Worm (Caenorhabditis elegans) whole organism, L1 larva: Measurements from ENCODE around the gene Y22D7AL.11.

Experiments
- C04F5.9 ChIP-seq: sonication (generic microtip); optimal IDR thresholded peaks from 2 replicates; lab custom pipeline; 2016; ENCODE audit warnings: missing genetic modification characterization, missing compliant biosample characterization
- C16A3.4 ChIP-seq: fragments of 150-350 bp; optimal IDR thresholded peaks from 2 replicates; lab custom pipeline; 2014; ENCODE audit warnings: missing biosample characterization, missing genetic modification characterization
- C34B4.2 ChIP-seq: sonication (generic microtip); optimal IDR thresholded peaks from 2 replicates; lab custom pipeline; 2017; ENCODE audit warnings: mild to moderate bottlenecking, missing genetic modification characterization, missing compliant biosample characterization
- F16B12.6 ChIP-seq: fragments of 150-350 bp; optimal IDR thresholded peaks from 2 replicates; lab custom pipeline; 2014; ENCODE audit warnings: missing biosample characterization, missing genetic modification characterization
- Y116A8C.19 ChIP-seq: sonication (generic microtip); optimal IDR thresholded peaks from 2 replicates; lab custom pipeline; 2016; ENCODE audit warnings: missing compliant biosample characterization, missing genetic modification characterization, borderline replicate concordance
- aha-1 ChIP-seq: fragments of 150-350 bp; optimal IDR thresholded peaks from 2 replicates; lab custom pipeline; 2014; ENCODE audit warnings: missing biosample characterization, missing genetic modification characterization
- ama-1 ChIP-seq: fragments of 150-350 bp; optimal IDR thresholded peaks from 2 replicates; lab custom pipeline; 2014
- ceh-63 ChIP-seq: fragments of 200-800 bp; sonication (Bioruptor generic); optimal IDR thresholded peaks from 2 replicates; lab custom pipeline; 2018; ENCODE audit warnings: mild to moderate bottlenecking, missing genetic modification characterization, missing compliant biosample characterization
- ceh-8 ChIP-seq: fragments of 200-800 bp; sonication (Bioruptor generic); optimal IDR thresholded peaks from 2 replicates; lab custom pipeline; 2018; ENCODE audit warnings: mild to moderate bottlenecking, missing genetic modification characterization, moderate library complexity, missing compliant biosample characterization
- ceh-82 ChIP-seq, 3 experiments: fragments of 150-350 bp in 1 of 3; sonication (generic microtip) in 2 of 3; optimal IDR thresholded peaks; 2 replicates each; lab custom pipeline; 2014 to 2017; ENCODE audit warnings: missing biosample characterization in 3 of 3, missing genetic modification characterization in 3 of 3
- ceh-88 ChIP-seq: fragments of 200-800 bp; sonication (Bioruptor generic); IDR thresholded peaks from 2 replicates; pipeline ENCODE4 v1.3.6; 2022; ENCODE audit warnings: missing genetic modification characterization, missing compliant biosample characterization
- ceh-90 ChIP-seq: sonication (generic microtip); optimal IDR thresholded peaks from 2 replicates; lab custom pipeline; 2016; ENCODE audit warnings: missing genetic modification characterization, missing compliant biosample characterization
- ces-1 ChIP-seq: fragments of 150-350 bp; optimal IDR thresholded peaks from 2 replicates; lab custom pipeline; 2014; ENCODE audit warnings: missing biosample characterization, missing genetic modification reagents, missing genetic modification characterization
- dpl-1 ChIP-seq, 3 experiments: fragments of 150-350 bp in 2 of 3; sonication (generic microtip) in 1 of 3; optimal IDR thresholded peaks; 2 replicates each; lab custom pipeline; 2014 to 2017; ENCODE audit warnings: missing biosample characterization in 3 of 3, missing genetic modification characterization in 3 of 3, missing genetic modification reagents in 3 of 3
- dsc-1 ChIP-seq: sonication (generic microtip); optimal IDR thresholded peaks from 2 replicates; lab custom pipeline; 2016; ENCODE audit warnings: mild to moderate bottlenecking, missing genetic modification characterization, missing compliant biosample characterization
- efl-3 ChIP-seq: fragments of 200-800 bp; sonication (Bioruptor generic); optimal IDR thresholded peaks from 2 replicates; lab custom pipeline; 2018; ENCODE audit warnings: mild to moderate bottlenecking, missing genetic modification characterization, missing compliant biosample characterization
- egl-13 ChIP-seq: sonication (generic microtip); optimal IDR thresholded peaks from 2 replicates; lab custom pipeline; 2016; ENCODE audit warnings: missing genotype, missing genetic modification reagents, missing genetic modification characterization, missing compliant biosample characterization
- egl-27 ChIP-seq, 2 experiments: fragments of 150-350 bp in 1 of 2; sonication (generic microtip); optimal IDR thresholded peaks; 3 replicates each; lab custom pipeline; 2017 to 2018; ENCODE audit warnings: missing biosample characterization in 2 of 2, missing genetic modification characterization in 2 of 2, missing genetic modification reagents in 2 of 2
- elt-3 ChIP-seq, 6 experiments: fragments of 150-350 bp in 1 of 6; sonication (generic microtip); optimal IDR thresholded peaks; 2 replicates each; lab custom pipeline; 2017 to 2018; ENCODE audit warnings: missing biosample characterization in 6 of 6, missing genetic modification characterization in 6 of 6, inconsistent platforms in 1 of 6
- fkh-10 ChIP-seq: sonication (generic microtip); optimal IDR thresholded peaks from 2 replicates; lab custom pipeline; 2017; ENCODE audit warnings: missing biosample characterization, missing genetic modification reagents, missing genetic modification characterization
- fkh-4 ChIP-seq: sonication (generic microtip); optimal IDR thresholded peaks from 2 replicates; lab custom pipeline; 2016; ENCODE audit warnings: missing compliant biosample characterization, missing genetic modification characterization, borderline replicate concordance
- fos-1 ChIP-seq: fragments of 150-350 bp; optimal IDR thresholded peaks from 2 replicates; lab custom pipeline; 2014; ENCODE audit warnings: missing biosample characterization, missing genetic modification characterization
- irx-1 ChIP-seq: sonication (generic microtip); optimal IDR thresholded peaks from 2 replicates; lab custom pipeline; 2016; ENCODE audit warnings: missing genetic modification characterization, missing compliant biosample characterization
- isw-1 ChIP-seq: fragments of 200-800 bp; sonication (Bioruptor generic); IDR thresholded peaks from 2 replicates; pipeline ENCODE4 v1.3.6; 2022; ENCODE audit warnings: missing genetic modification characterization, missing compliant biosample characterization
- lin-13 ChIP-seq: fragments of 150-350 bp; optimal IDR thresholded peaks from 2 replicates; lab custom pipeline; 2014; ENCODE audit warnings: missing biosample characterization, missing genetic modification reagents, missing genetic modification characterization
- lin-15B ChIP-seq: fragments of 150-350 bp; sonication (generic microtip); optimal IDR thresholded peaks from 3 replicates; lab custom pipeline; 2014; ENCODE audit warnings: missing biosample characterization, missing genetic modification characterization
- lin-35 ChIP-seq, 2 experiments: fragments of 150-350 bp; optimal IDR thresholded peaks; 2 replicates each; lab custom pipeline; 2014; ENCODE audit warnings: missing biosample characterization in 2 of 2, missing genetic modification characterization in 2 of 2, missing genetic modification reagents in 2 of 2
- lsy-2 ChIP-seq, 2 experiments: fragments of 150-350 bp; optimal IDR thresholded peaks; 2 replicates each; lab custom pipeline; 2014; ENCODE audit warnings: missing biosample characterization in 2 of 2, missing genetic modification characterization in 2 of 2
- mab-9 ChIP-seq: fragments of 200-800 bp; sonication (Bioruptor generic); IDR thresholded peaks from 2 replicates; pipeline ENCODE4 v1.3.6; 2022; ENCODE audit warnings: missing genetic modification reagents, missing genetic modification characterization, missing compliant biosample characterization
- nhr-12 ChIP-seq: sonication (generic microtip); optimal IDR thresholded peaks from 2 replicates; lab custom pipeline; 2017; ENCODE audit warnings: missing biosample characterization, missing genetic modification characterization
- nhr-20 ChIP-seq: sonication (generic microtip); optimal IDR thresholded peaks from 2 replicates; lab custom pipeline; 2016; ENCODE audit warnings: mild to moderate bottlenecking, missing genetic modification characterization, missing compliant biosample characterization
- nhr-28 ChIP-seq: fragments of 150-350 bp; optimal IDR thresholded peaks from 2 replicates; lab custom pipeline; 2014; ENCODE audit warnings: missing biosample characterization, missing genetic modification characterization
- nhr-47 ChIP-seq: sonication (generic microtip); optimal IDR thresholded peaks from 2 replicates; lab custom pipeline; 2016; ENCODE audit warnings: mild to moderate bottlenecking, missing genetic modification characterization, moderate library complexity, missing compliant biosample characterization
- nhr-71 ChIP-seq: sonication (generic microtip); optimal IDR thresholded peaks from 2 replicates; lab custom pipeline; 2016; ENCODE audit warnings: mild to moderate bottlenecking, missing genetic modification characterization, moderate library complexity, missing compliant biosample characterization
- nhr-76 ChIP-seq: sonication (generic microtip); optimal IDR thresholded peaks from 2 replicates; lab custom pipeline; 2017; ENCODE audit warnings: missing biosample characterization, missing genetic modification characterization
- nhr-84 ChIP-seq: sonication (generic microtip); optimal IDR thresholded peaks from 2 replicates; lab custom pipeline; 2017; ENCODE audit warnings: missing biosample characterization, missing genetic modification characterization
- nhr-85 ChIP-seq: sonication (generic microtip); peaks from one replicate; lab custom pipeline; 2016; ENCODE audit warnings: missing genetic modification characterization, inconsistent platforms, missing compliant biosample characterization
- nhr-90 ChIP-seq: sonication (generic microtip); optimal IDR thresholded peaks from 2 replicates; lab custom pipeline; 2016; ENCODE audit warnings: mild to moderate bottlenecking, missing genetic modification characterization, missing compliant biosample characterization; ENCODE audit not compliant: poor library complexity
- pag-3 ChIP-seq: sonication (generic microtip); optimal IDR thresholded peaks from 2 replicates; lab custom pipeline; 2017; ENCODE audit warnings: missing genetic modification characterization, mild to moderate bottlenecking, missing compliant biosample characterization, antibody characterized with exemption, borderline replicate concordance; ENCODE audit not compliant: insufficient read depth
- pax-3 ChIP-seq: fragments of 200-800 bp; sonication (Bioruptor generic); optimal IDR thresholded peaks from 2 replicates; lab custom pipeline; 2018; ENCODE audit warnings: mild to moderate bottlenecking, missing genetic modification characterization, moderate library complexity, missing compliant biosample characterization
- rnt-1 ChIP-seq: sonication (generic microtip); optimal IDR thresholded peaks from 2 replicates; lab custom pipeline; 2016; ENCODE audit warnings: mild to moderate bottlenecking, missing genetic modification characterization, moderate library complexity, missing compliant biosample characterization
- skn-1 ChIP-seq: fragments of 150-350 bp; optimal IDR thresholded peaks from 2 replicates; lab custom pipeline; 2014; ENCODE audit warnings: missing biosample characterization, missing genetic modification characterization
- snpc-4 ChIP-seq: fragments of 150-350 bp; optimal IDR thresholded peaks from 2 replicates; lab custom pipeline; 2014; ENCODE audit warnings: missing biosample characterization, missing genetic modification characterization
- sptf-1 ChIP-seq: fragments of 150-350 bp; optimal IDR thresholded peaks from 2 replicates; lab custom pipeline; 2014; ENCODE audit warnings: missing biosample characterization, missing genetic modification characterization
- tlp-1 ChIP-seq: fragments of 150-350 bp; optimal IDR thresholded peaks from 2 replicates; lab custom pipeline; 2014; ENCODE audit warnings: missing biosample characterization, missing genetic modification characterization
- unc-62 ChIP-seq: fragments of 150-350 bp; optimal IDR thresholded peaks from 2 replicates; lab custom pipeline; 2014; ENCODE audit warnings: missing biosample characterization, missing genetic modification reagents, missing genetic modification characterization
- unc-98 ChIP-seq: fragments of 200-800 bp; sonication (Bioruptor generic); IDR thresholded peaks from 2 replicates; pipeline ENCODE4 v1.3.6; 2022; ENCODE audit warnings: missing genetic modification characterization, missing compliant biosample characterization
- xbp-1 ChIP-seq: sonication (generic microtip); optimal IDR thresholded peaks from 2 replicates; lab custom pipeline; 2016; ENCODE audit warnings: missing genetic modification characterization, missing compliant biosample characterization
- zag-1 ChIP-seq: fragments of 150-350 bp; optimal IDR thresholded peaks from 2 replicates; lab custom pipeline; 2014; ENCODE audit warnings: missing biosample characterization, missing genetic modification characterization
- zip-4 ChIP-seq: fragments of 200-800 bp; sonication (Bioruptor generic); optimal IDR thresholded peaks from 2 replicates; lab custom pipeline; 2018; ENCODE audit warnings: mild to moderate bottlenecking, missing genetic modification characterization, moderate library complexity, missing compliant biosample characterization
- ztf-4 ChIP-seq: fragments of 150-350 bp; optimal IDR thresholded peaks from 2 replicates; lab custom pipeline; 2014; ENCODE audit warnings: missing biosample characterization, missing genetic modification characterization

Y22D7AL.11 gene

ce11 chrIII:1619442-1619841, 14.7 kb downstream of the Y22D7AL.11 start, which contains the start of gene hsp-60 (continued):
- TF ChIP-seq zip-4 (no peak), nhr-84 (tag; lab: Kevin White, UChicago) (no peak)

- TF ChIP-seq lin-35 (GFP tag; optimal IDR thresholded peaks at IDR 0.05; lab: Kevin White, UChicago): peak; percentile 90 to 94
- peak in 3 of 6 experiments; percentile 86 to 97 (median 94) for TF ChIP-seq elt-3 (tag; optimal IDR thresholded peaks at IDR 0.05; lab: Kevin White, UChicago)
- peak; percentile 99 for TF ChIP-seq nhr-20
- peak; percentile 100 for TF ChIP-seq xbp-1
- TF ChIP-seq nhr-90 (tag; lab: Kevin White, UChicago): peak; percentile 99
- TF ChIP-seq lsy-2 (tag; optimal IDR thresholded peaks at IDR 0.05; lab: Kevin White, UChicago): peak; percentile 97 to 98
- TF ChIP-seq nhr-71: peak; percentile 99
- peak; percentile 97 for TF ChIP-seq C16A3.4 (tag; lab: Kevin White, UChicago)
- peak; percentile 100 for TF ChIP-seq dsc-1 (tag; lab: Kevin White, UChicago)
- TF ChIP-seq sptf-1: no peak
- peak; percentile 95 to 97 (median 97) for TF ChIP-seq ceh-82 (tag; optimal IDR thresholded peaks at IDR 0.05; lab: Kevin White, UChicago)
- TF ChIP-seq lin-13 (GFP tag; lab: Kevin White, UChicago): peak; percentile 99
- TF ChIP-seq ceh-90 (tag; lab: Kevin White, UChicago): peak; percentile 73
- no peak for TF ChIP-seq pag-3 (tag; lab: Kevin White, UChicago)
- TF ChIP-seq tlp-1 (tag; lab: Kevin White, UChicago): no peak
- peak; percentile 92 for TF ChIP-seq skn-1 (tag; lab: Kevin White, UChicago)
- peak; percentile 96 for TF ChIP-seq zip-4
- peak; percentile 36 for TF ChIP-seq zag-1
- TF ChIP-seq irx-1 (tag; lab: Kevin White, UChicago): peak; percentile 99
- TF ChIP-seq F16B12.6 (tag; lab: Kevin White, UChicago): peak; percentile 67
- peak; percentile 31 for TF ChIP-seq Y116A8C.19 (tag; lab: Kevin White, UChicago)
- peak; percentile 97 for TF ChIP-seq ztf-4 (tag; lab: Kevin White, UChicago)
- TF ChIP-seq nhr-12 (tag; lab: Kevin White, UChicago): peak; percentile 72
- TF ChIP-seq nhr-47 (tag; lab: Kevin White, UChicago): peak; percentile 100
- TF ChIP-seq dpl-1 (GFP tag; optimal IDR thresholded peaks at IDR 0.05; lab: Kevin White, UChicago): peak; percentile 90 to 93 (median 91)
- TF ChIP-seq C34B4.2: peak; percentile 95
- TF ChIP-seq ama-1: peak; percentile 78
- peak; percentile 92 for TF ChIP-seq fos-1 (tag; lab: Kevin White, UChicago)
- TF ChIP-seq efl-3: peak; percentile 97
- TF ChIP-seq ceh-88 (GFP tag; lab: Robert Waterston, UW): peak; percentile 99
- peak; percentile 90 for TF ChIP-seq snpc-4 (tag; lab: Kevin White, UChicago)
- TF ChIP-seq aha-1: peak; percentile 95
- peak; percentile 85 for TF ChIP-seq ceh-63
- TF ChIP-seq pax-3: peak; percentile 99
- peak; percentile 95 for TF ChIP-seq unc-98 (GFP tag; lab: Robert Waterston, UW)
- peak; percentile 96 for TF ChIP-seq rnt-1 (tag; lab: Kevin White, UChicago)
- peak; percentile 100 for TF ChIP-seq nhr-76 (tag; lab: Kevin White, UChicago)
- TF ChIP-seq ces-1: no peak
- peak; percentile 95 for TF ChIP-seq C04F5.9 (tag; lab: Kevin White, UChicago)
- peak; percentile 38 to 66 for TF ChIP-seq egl-27 (tag; optimal IDR thresholded peaks at IDR 0.05; lab: Kevin White, UChicago)
- TF ChIP-seq nhr-28 (tag; lab: Kevin White, UChicago): peak; percentile 37
- peak; percentile 99 for TF ChIP-seq nhr-85 (tag; lab: Kevin White, UChicago)
- peak; percentile 99 for TF ChIP-seq mab-9 (GFP tag; lab: Robert Waterston, UW)
- peak; percentile 97 for TF ChIP-seq fkh-10 (GFP tag; lab: Kevin White, UChicago)
- peak; percentile 99 for TF ChIP-seq egl-13
- TF ChIP-seq isw-1 (GFP tag; lab: Robert Waterston, UW): peak; percentile 100
- TF ChIP-seq lin-15B (tag; lab: Kevin White, UChicago): peak; percentile 97
- TF ChIP-seq fkh-4 (tag; lab: Kevin White, UChicago): peak; percentile 95
- TF ChIP-seq unc-62 (GFP tag; lab: Kevin White, UChicago): peak; percentile 73
- peak; percentile 99 for TF ChIP-seq ceh-8 (GFP tag; lab: Kevin White, UChicago)
Observed at ce11 chrIII:1618915-1619314, 15.3 kb downstream of the Y22D7AL.11 start, which contains the start of gene Y22D7AL.10. Gene Y22D7AL.10, minus strand, starts transcription at chrIII:1618929.
